Worm (Caenorhabditis elegans): ENCODE data around the gene C15C8.6.

Gene C15C8.6

ce11 chrV:12792752-12793151 lies 41.4 kb upstream of the C15C8.6 start, which contains the start of gene ugt-5:
Gene ugt-5 (minus strand): TSS chrV:12792965.
- TF ChIP-seq cnd-1 (tag; optimal IDR thresholded peaks at IDR 0.05) (no peak), nhr-28 (tag; optimal IDR thresholded peaks at IDR 0.05) (no peak), ces-1 (GFP tag; optimal IDR thresholded peaks at IDR 0.05) (no peak), tbx-8 (GFP tag; optimal IDR thresholded peaks at IDR 0.05) (no peak), elt-1 (tag; optimal IDR thresholded peaks at IDR 0.05; ENCODE audit: borderline replicate concordance, insufficient read depth) (no peak), snpc-4 (tag; optimal IDR thresholded peaks at IDR 0.05) (no peak), sem-2 (GFP tag; optimal IDR thresholded peaks at IDR 0.05) (no peak), ceh-39 (tag; optimal IDR thresholded peaks at IDR 0.05) (no peak), bed-3 (GFP tag; optimal IDR thresholded peaks at IDR 0.05) (no peak), mab-5 (tag; optimal IDR thresholded peaks at IDR 0.05) (no peak), nhr-76 (tag; optimal IDR thresholded peaks at IDR 0.05) (no peak), nhr-2 (tag; optimal IDR thresholded peaks at IDR 0.05) (no peak), lin-13 (tag; optimal IDR thresholded peaks at IDR 0.05) (no peak), lsy-2 (tag; optimal IDR thresholded peaks at IDR 0.05) (no peak), lin-32 (GFP tag; optimal IDR thresholded peaks at IDR 0.05) (no peak), flh-1 (GFP tag; optimal IDR thresholded peaks at IDR 0.05) (no peak), ham-2 (GFP tag; optimal IDR thresholded peaks at IDR 0.05) (no peak), hlh-1 (tag; optimal IDR thresholded peaks at IDR 0.05) (no peak), pha-4 (tag; optimal IDR thresholded peaks at IDR 0.05) (no peak)

ce11 chrV:12790188-12790587 lies 38.8 kb upstream of the C15C8.6 start, which contains the start of gene srbc-43:
Gene srbc-43 (minus strand): TSS chrV:12790518.
- TF ChIP-seq mls-2 (tag; optimal IDR thresholded peaks at IDR 0.05) (no peak), bed-3 (GFP tag; optimal IDR thresholded peaks at IDR 0.05) (no peak), nhr-76 (tag; optimal IDR thresholded peaks at IDR 0.05) (no peak), lin-13 (tag; optimal IDR thresholded peaks at IDR 0.05) (no peak), lsy-2 (tag; optimal IDR thresholded peaks at IDR 0.05) (no peak), lin-32 (GFP tag; optimal IDR thresholded peaks at IDR 0.05) (no peak), mep-1 (tag; optimal IDR thresholded peaks at IDR 0.05) (no peak), tbx-8 (GFP tag; optimal IDR thresholded peaks at IDR 0.05) (no peak), sem-2 (GFP tag; optimal IDR thresholded peaks at IDR 0.05) (no peak)

ce11 chrV:12788451-12788850 lies 37.1 kb upstream of the C15C8.6 start, which contains the start of gene srbc-44:
Gene srbc-44 (minus strand): TSS chrV:12788551.
- TF ChIP-seq sem-2 (GFP tag; optimal IDR thresholded peaks at IDR 0.05) (no peak), M03D4.4 (tag; optimal IDR thresholded peaks at IDR 0.05) (no peak), blmp-1 (tag; optimal IDR thresholded peaks at IDR 0.05) (no peak), lin-13 (tag; optimal IDR thresholded peaks at IDR 0.05) (no peak), zip-8 (tag; optimal IDR thresholded peaks at IDR 0.05) (no peak), hlh-1 (tag; optimal IDR thresholded peaks at IDR 0.05) (no peak), pha-4 (tag; optimal IDR thresholded peaks at IDR 0.05) (no peak), cnd-1 (tag; optimal IDR thresholded peaks at IDR 0.05) (no peak), ceh-43 (GFP tag; optimal IDR thresholded peaks at IDR 0.05) (no peak)

ce11 chrV:12787026-12787425 lies 35.7 kb upstream of the C15C8.6 start, which contains the start of gene fkb-4:
Gene fkb-4 (minus strand): TSS chrV:12787126.
- TF ChIP-seq flh-1 (GFP tag; optimal IDR thresholded peaks at IDR 0.05): no peak
- no peak for TF ChIP-seq mls-2 (tag; optimal IDR thresholded peaks at IDR 0.05)
- no peak for TF ChIP-seq sem-2 (GFP tag; optimal IDR thresholded peaks at IDR 0.05)
- no peak for TF ChIP-seq pha-4 (tag; optimal IDR thresholded peaks at IDR 0.05)
- TF ChIP-seq hlh-1 (tag; optimal IDR thresholded peaks at IDR 0.05): no peak
- TF ChIP-seq tbx-8 (GFP tag; optimal IDR thresholded peaks at IDR 0.05): no peak

ce11 chrV:12786340-12786739 lies 35.0 kb upstream of the C15C8.6 start:
- TF ChIP-seq mep-1 (tag; optimal IDR thresholded peaks at IDR 0.05) (no peak), nhr-237 (tag; optimal IDR thresholded peaks at IDR 0.05) (no peak), tbx-8 (GFP tag; optimal IDR thresholded peaks at IDR 0.05) (no peak), zip-8 (tag; optimal IDR thresholded peaks at IDR 0.05) (no peak), ces-1 (GFP tag; optimal IDR thresholded peaks at IDR 0.05) (no peak), unc-120 (tag; optimal IDR thresholded peaks at IDR 0.05; ENCODE audit: poor library complexity, severe bottlenecking) (no peak), nhr-12 (tag; optimal IDR thresholded peaks at IDR 0.05) (no peak), lin-32 (GFP tag; optimal IDR thresholded peaks at IDR 0.05) (no peak), nhr-76 (tag; optimal IDR thresholded peaks at IDR 0.05) (no peak), mls-2 (tag; optimal IDR thresholded peaks at IDR 0.05) (no peak), sptf-1 (tag; optimal IDR thresholded peaks at IDR 0.05) (no peak), mab-5 (tag; optimal IDR thresholded peaks at IDR 0.05) (no peak), lsy-2 (tag; optimal IDR thresholded peaks at IDR 0.05) (no peak)
